Worm (Caenorhabditis elegans): Measurements from ENCODE around the gene ndx-9.

ce11 chrIV:10975968-10976367 is 35.9 kb downstream of the ndx-9 start:
- peak; percentile 48 for TF ChIP-seq mep-1 (tag; optimal IDR thresholded peaks at IDR 0.05)
- TF ChIP-seq mab-9 (GFP tag; IDR thresholded peaks at IDR 0.05) = no peak
- peak; percentile 69 for TF ChIP-seq blmp-1 (tag; optimal IDR thresholded peaks at IDR 0.05)
- no peak for TF ChIP-seq elt-2 (tag; optimal IDR thresholded peaks at IDR 0.05)
- peak in 1 of 2 experiments; percentile 69 for TF ChIP-seq mdl-1 (tag; optimal IDR thresholded peaks at IDR 0.05)
- TF ChIP-seq egl-27 (tag; optimal IDR thresholded peaks at IDR 0.05) = no peak
- no peak for TF ChIP-seq ceh-82 (tag; optimal IDR thresholded peaks at IDR 0.05)
- no peak for TF ChIP-seq ztf-11 (tag; optimal IDR thresholded peaks at IDR 0.05)
- TF ChIP-seq nhr-237 (tag; optimal IDR thresholded peaks at IDR 0.05) = no peak

Measured in whole organism, L1 larva.